Fruit fly (Drosophila melanogaster): ENCODE measurements around the gene Eip75B.

Eip75B gene

dm6 chr3L:18024589-18024988 lies 39.9 kb downstream of the Eip75B start:
- TF ChIP-seq noc (tag; optimal IDR thresholded peaks at IDR 0.05): peak; percentile 3

dm6 chr3L:18023622-18024021 lies 40.9 kb downstream of the Eip75B start:
- TF ChIP-seq noc (tag; optimal IDR thresholded peaks at IDR 0.05): peak; percentile 44

- TF ChIP-seq noc (tag; optimal IDR thresholded peaks at IDR 0.05): peak; percentile 74
These were observed 42.0 kb downstream of the Eip75B start for dm6 chr3L:18022479-18022950.

- TF ChIP-seq noc (tag; optimal IDR thresholded peaks at IDR 0.05): no peak
These were observed 42.6 kb downstream of the Eip75B start for dm6 chr3L:18021886-18022285.

dm6 chr3L:18020944-18021343 lies 43.6 kb downstream of the Eip75B start:
- no peak for TF ChIP-seq noc (tag; optimal IDR thresholded peaks at IDR 0.05)

- no peak for TF ChIP-seq noc (tag; optimal IDR thresholded peaks at IDR 0.05)
These were observed 44.6 kb downstream of the Eip75B start for dm6 chr3L:18019645-18020509.

dm6 chr3L:18018988-18019387 lies 45.5 kb downstream of the Eip75B start:
- no peak for TF ChIP-seq noc (tag; optimal IDR thresholded peaks at IDR 0.05)

- peak; percentile 31 for TF ChIP-seq noc (tag; optimal IDR thresholded peaks at IDR 0.05)
These were observed 45.9 kb downstream of the Eip75B start for dm6 chr3L:18018553-18018952.

- no peak for TF ChIP-seq noc (tag; optimal IDR thresholded peaks at IDR 0.05)
These were observed 46.8 kb downstream of the Eip75B start for dm6 chr3L:18017653-18018052.

dm6 chr3L:18016843-18017292 lies 47.6 kb downstream of the Eip75B start:
- peak; percentile 25 for TF ChIP-seq noc (tag; optimal IDR thresholded peaks at IDR 0.05)

dm6 chr3L:18016105-18016842 lies 48.2 kb downstream of the Eip75B start:
- no peak for TF ChIP-seq noc (tag; optimal IDR thresholded peaks at IDR 0.05)

- no peak for TF ChIP-seq noc (tag; optimal IDR thresholded peaks at IDR 0.05)
These were observed 49.1 kb downstream of the Eip75B start for dm6 chr3L:18015171-18015944.

dm6 chr3L:18014290-18014689 lies 50.2 kb downstream of the Eip75B start:
- no peak for TF ChIP-seq noc (tag; optimal IDR thresholded peaks at IDR 0.05)

dm6 chr3L:18013186-18013921 lies 51.1 kb downstream of the Eip75B start:
- TF ChIP-seq noc (tag; optimal IDR thresholded peaks at IDR 0.05): no peak

dm6 chr3L:18012775-18013174 lies 51.7 kb downstream of the Eip75B start:
- no peak for TF ChIP-seq noc (tag; optimal IDR thresholded peaks at IDR 0.05)

Data from whole organism, larva.